Worm (Caenorhabditis elegans): ENCODE data around the gene F25B5.5.

The F25B5.5 gene

ce11 chrIII:5945865-5946264, at the start of gene F25B5.5:
Gene F25B5.5 (minus strand): TSS chrIII:5946124.
- TF ChIP-seq ama-1 (optimal IDR thresholded peaks at IDR 0.05) (peak; percentile 84), nhr-43 (tag; optimal IDR thresholded peaks at IDR 0.05; ENCODE audit: poor library complexity, severe bottlenecking) (peak; percentile 1), fkh-10 (GFP tag; optimal IDR thresholded peaks at IDR 0.05) (no peak), unc-62 (GFP tag; optimal IDR thresholded peaks at IDR 0.05) (no peak), mdl-1 (tag; optimal IDR thresholded peaks at IDR 0.05) (no peak), ceh-28 (tag; optimal IDR thresholded peaks at IDR 0.05) (no peak), nhr-11 (tag; optimal IDR thresholded peaks at IDR 0.05) (no peak), nhr-237 (tag; optimal IDR thresholded peaks at IDR 0.05) (no peak), zag-1 (tag; optimal IDR thresholded peaks at IDR 0.05) (no peak), R02D3.7 (tag; optimal IDR thresholded peaks at IDR 0.05) (no peak), daf-12 (tag; optimal IDR thresholded peaks at IDR 0.05) (no peak), nhr-12 (tag; optimal IDR thresholded peaks at IDR 0.05) (no peak), pha-4 (tag; optimal IDR thresholded peaks at IDR 0.05) (no peak), sea-2 (GFP tag; optimal IDR thresholded peaks at IDR 0.05) (no peak)

DNA sequence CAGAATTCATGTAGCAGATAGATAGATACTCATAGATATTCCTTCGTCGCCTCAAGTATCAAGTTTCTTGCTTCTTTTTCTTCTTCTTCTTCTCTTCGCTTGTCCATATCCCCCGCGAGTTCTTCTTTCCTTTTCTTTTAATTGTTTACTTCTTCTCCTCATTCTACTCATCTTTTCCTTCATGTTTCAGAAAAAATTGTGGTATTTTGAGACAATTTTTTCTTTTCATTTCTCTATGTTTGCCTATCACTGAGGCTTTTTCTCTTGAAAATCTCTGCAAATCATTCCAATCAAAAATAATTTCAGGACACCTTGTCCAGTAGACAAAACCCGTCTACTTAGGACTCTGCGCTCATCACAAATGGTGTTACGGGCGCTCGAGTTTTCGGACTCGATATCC, 47.0 kb upstream of the F25B5.5 start, which contains the start of gene T04C9.1:
Gene T04C9.1, plus strand, starts transcription at position 301 of the 400 bp plus-strand sequence.
- TF ChIP-seq zag-1 (tag; optimal IDR thresholded peaks at IDR 0.05) (no peak), ceh-9 (tag; optimal IDR thresholded peaks at IDR 0.05) (no peak), ZK546.5 (tag; optimal IDR thresholded peaks at IDR 0.05) (no peak), ceh-28 (tag; optimal IDR thresholded peaks at IDR 0.05) (no peak), nhr-25 (tag; optimal IDR thresholded peaks at IDR 0.05) (no peak), hmg-11 (tag; optimal IDR thresholded peaks at IDR 0.05) (no peak), elt-2 (tag; optimal IDR thresholded peaks at IDR 0.05) (no peak), fos-1 (tag; optimal IDR thresholded peaks at IDR 0.05) (no peak), lin-39 (tag; optimal IDR thresholded peaks at IDR 0.05) (no peak), mml-1 (tag; optimal IDR thresholded peaks at IDR 0.05) (no peak), unc-39 (tag; optimal IDR thresholded peaks at IDR 0.05) (no peak), sea-2 (GFP tag; optimal IDR thresholded peaks at IDR 0.05) (no peak)

ce11 chrIII:5992043-5992442, 46.1 kb upstream of the F25B5.5 start:
- TF ChIP-seq mml-1 (tag; optimal IDR thresholded peaks at IDR 0.05) (no peak), snpc-4 (tag; optimal IDR thresholded peaks at IDR 0.05) (no peak), ceh-9 (tag; optimal IDR thresholded peaks at IDR 0.05) (no peak), nhr-43 (tag; optimal IDR thresholded peaks at IDR 0.05; ENCODE audit: poor library complexity, severe bottlenecking) (no peak), fkh-10 (GFP tag; optimal IDR thresholded peaks at IDR 0.05) (peak; percentile 22), elt-2 (tag; optimal IDR thresholded peaks at IDR 0.05) (no peak), egl-5 (tag; optimal IDR thresholded peaks at IDR 0.05) (no peak), hmg-11 (tag; optimal IDR thresholded peaks at IDR 0.05) (no peak)

DNA sequence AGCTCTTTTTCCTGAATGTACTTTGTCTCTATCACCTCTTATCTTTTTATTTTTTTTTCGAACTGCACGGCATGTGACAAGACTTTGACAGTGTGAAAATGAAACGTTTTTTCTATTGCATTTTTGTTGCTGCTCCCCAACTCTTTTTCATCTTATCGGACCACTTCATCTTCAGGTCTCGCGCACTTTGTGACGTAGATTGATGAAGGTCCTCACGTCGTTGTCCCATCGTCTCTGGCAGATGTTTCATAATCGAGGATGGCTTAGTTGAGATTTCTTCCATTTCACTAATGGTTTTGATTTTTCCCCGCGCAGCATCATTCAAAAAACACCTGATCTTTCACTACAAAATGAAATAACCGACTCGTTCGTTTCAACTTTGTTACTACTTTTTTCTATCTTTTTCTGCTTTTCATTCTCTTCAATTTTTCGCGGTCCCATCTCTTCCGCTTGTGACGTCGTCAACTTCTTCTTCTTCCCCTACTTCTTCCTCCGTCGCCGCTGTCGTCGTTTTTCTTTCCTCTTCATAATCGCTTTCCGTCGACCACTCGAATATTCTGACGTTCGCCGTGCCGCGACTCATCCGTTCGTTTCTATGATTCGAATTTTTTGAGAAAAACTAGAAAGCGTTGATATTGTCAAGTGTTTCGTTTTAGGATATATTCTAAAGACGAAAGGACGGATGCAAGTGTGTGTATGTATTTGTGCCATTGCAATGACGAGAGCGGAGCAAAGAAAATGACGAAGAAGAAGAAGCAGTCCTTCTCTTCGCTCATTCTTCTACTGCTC, 45.4 kb upstream of the F25B5.5 start, which contains the start of gene T04C9.2:
Gene T04C9.2, plus strand, starts transcription at position 739 of the 789 bp plus-strand sequence.
- TF ChIP-seq lin-39 (tag; optimal IDR thresholded peaks at IDR 0.05), result peak; percentile 85
- no peak for TF ChIP-seq egl-5 (tag; optimal IDR thresholded peaks at IDR 0.05)
- peak; percentile 23 for TF ChIP-seq nfya-1 (tag; optimal IDR thresholded peaks at IDR 0.05; ENCODE audit: insufficient read depth)
- TF ChIP-seq elt-2 (tag; optimal IDR thresholded peaks at IDR 0.05), result peak; percentile 23
- TF ChIP-seq elt-1 (tag; optimal IDR thresholded peaks at IDR 0.05), result peak; percentile 80
- peak; percentile 65 for TF ChIP-seq unc-62 (GFP tag; optimal IDR thresholded peaks at IDR 0.05)
- TF ChIP-seq jun-1 (tag; optimal IDR thresholded peaks at IDR 0.05), result no peak
- peak; percentile 31 for TF ChIP-seq fkh-10 (GFP tag; optimal IDR thresholded peaks at IDR 0.05)
- peak; percentile 29 for TF ChIP-seq pqm-1 (tag; optimal IDR thresholded peaks at IDR 0.05)

ce11 chrIII:5990090-5990489, 44.2 kb upstream of the F25B5.5 start:
- TF ChIP-seq nfya-1 (tag; optimal IDR thresholded peaks at IDR 0.05; ENCODE audit: insufficient read depth) (peak; percentile 21), pha-4 (tag; optimal IDR thresholded peaks at IDR 0.05) (peak; percentile 38), fkh-2 (tag; optimal IDR thresholded peaks at IDR 0.05) (no peak)
